Worm (Caenorhabditis elegans): ENCODE results near the gene lin-9.

Gene lin-9

DNA sequence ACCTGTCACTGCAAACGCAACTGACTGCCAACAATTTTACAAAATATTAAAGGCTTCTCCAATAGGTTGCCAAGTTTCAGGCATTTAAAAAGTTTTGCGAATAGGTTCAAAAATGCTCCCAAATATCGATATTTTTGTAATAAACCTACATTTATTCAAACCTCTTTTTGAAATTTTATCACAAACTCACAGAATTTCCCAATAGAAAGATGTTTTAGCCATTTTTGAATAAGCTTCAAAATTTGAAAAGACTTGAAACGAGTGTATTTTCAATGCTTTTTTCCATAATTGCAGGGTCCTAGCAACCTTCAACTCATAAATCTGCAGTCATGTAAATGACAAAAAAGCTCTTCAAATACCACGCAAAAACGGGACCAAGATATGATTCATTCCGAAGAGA lies 21.6 kb downstream of the lin-9 start:
- TF ChIP-seq nhr-71 (tag; optimal IDR thresholded peaks at IDR 0.05) (no peak), nhr-84 (tag; optimal IDR thresholded peaks at IDR 0.05) (no peak)

- TF ChIP-seq ceh-90 (tag; optimal IDR thresholded peaks at IDR 0.05): no peak
- no peak for TF ChIP-seq pag-3 (tag; optimal IDR thresholded peaks at IDR 0.05; ENCODE audit: borderline replicate concordance, insufficient read depth)
- no peak for TF ChIP-seq zag-1 (tag; optimal IDR thresholded peaks at IDR 0.05)
- TF ChIP-seq fos-1 (tag; optimal IDR thresholded peaks at IDR 0.05): no peak
- no peak for TF ChIP-seq sptf-1 (tag; optimal IDR thresholded peaks at IDR 0.05)
- TF ChIP-seq sox-4 (tag; optimal IDR thresholded peaks at IDR 0.05): no peak
- no peak for TF ChIP-seq lin-13 (GFP tag; optimal IDR thresholded peaks at IDR 0.05)
- TF ChIP-seq lin-14 (GFP tag; optimal IDR thresholded peaks at IDR 0.05): no peak
- TF ChIP-seq lin-15B (tag; optimal IDR thresholded peaks at IDR 0.05): no peak
- no peak for TF ChIP-seq C04F5.9 (tag; optimal IDR thresholded peaks at IDR 0.05)
- no peak for TF ChIP-seq nhr-84 (tag; optimal IDR thresholded peaks at IDR 0.05)
- no peak for TF ChIP-seq unc-62 (GFP tag; optimal IDR thresholded peaks at IDR 0.05)
- no peak for TF ChIP-seq nhr-90 (tag; optimal IDR thresholded peaks at IDR 0.05; ENCODE audit: poor library complexity)
- no peak for TF ChIP-seq elt-2 (tag; optimal IDR thresholded peaks at IDR 0.05)
- TF ChIP-seq unc-98 (GFP tag; IDR thresholded peaks at IDR 0.05): no peak
- TF ChIP-seq nhr-12 (tag; optimal IDR thresholded peaks at IDR 0.05): no peak
Observed at ce11 chrIII:8878960-8879359, 25.0 kb downstream of the lin-9 start.

DNA sequence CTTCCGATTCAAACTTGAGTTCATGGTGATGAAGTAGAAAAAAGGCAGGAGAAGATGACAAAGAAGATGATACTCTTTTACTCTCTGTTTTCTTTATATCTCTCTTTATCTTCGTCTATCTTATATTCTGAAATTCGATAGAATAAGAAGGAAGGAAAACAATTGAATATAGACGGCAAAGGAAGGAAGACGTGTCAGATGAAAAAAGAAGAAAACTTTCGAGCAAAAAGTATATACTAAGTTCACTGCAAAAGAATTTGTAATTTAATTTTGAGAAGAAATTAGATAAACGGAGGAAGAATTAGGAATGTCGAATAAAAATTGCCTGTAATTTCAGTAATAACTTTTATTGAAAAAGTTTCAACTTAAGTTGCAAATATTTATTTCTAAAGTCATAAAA lies 26.9 kb downstream of the lin-9 start, which contains the start of gene K01F9.2:
Gene K01F9.2 (minus strand): TSS at position 127 of the 400 bp plus-strand sequence.
- TF ChIP-seq ztf-4 (tag; optimal IDR thresholded peaks at IDR 0.05) (no peak), rnt-1 (tag; optimal IDR thresholded peaks at IDR 0.05) (no peak), fkh-4 (tag; optimal IDR thresholded peaks at IDR 0.05; ENCODE audit: borderline replicate concordance) (no peak), fkh-10 (GFP tag; optimal IDR thresholded peaks at IDR 0.05) (peak; percentile 93), nhr-76 (tag; optimal IDR thresholded peaks at IDR 0.05) (no peak), tbx-2 (tag; optimal IDR thresholded peaks at IDR 0.05) (no peak), lin-14 (GFP tag; optimal IDR thresholded peaks at IDR 0.05) (peak; percentile 49), grh-1 (GFP tag; IDR thresholded peaks at IDR 0.05) (no peak), nhr-28 (tag; optimal IDR thresholded peaks at IDR 0.05) (no peak), unc-86 (tag; optimal IDR thresholded peaks at IDR 0.05) (no peak)

DNA sequence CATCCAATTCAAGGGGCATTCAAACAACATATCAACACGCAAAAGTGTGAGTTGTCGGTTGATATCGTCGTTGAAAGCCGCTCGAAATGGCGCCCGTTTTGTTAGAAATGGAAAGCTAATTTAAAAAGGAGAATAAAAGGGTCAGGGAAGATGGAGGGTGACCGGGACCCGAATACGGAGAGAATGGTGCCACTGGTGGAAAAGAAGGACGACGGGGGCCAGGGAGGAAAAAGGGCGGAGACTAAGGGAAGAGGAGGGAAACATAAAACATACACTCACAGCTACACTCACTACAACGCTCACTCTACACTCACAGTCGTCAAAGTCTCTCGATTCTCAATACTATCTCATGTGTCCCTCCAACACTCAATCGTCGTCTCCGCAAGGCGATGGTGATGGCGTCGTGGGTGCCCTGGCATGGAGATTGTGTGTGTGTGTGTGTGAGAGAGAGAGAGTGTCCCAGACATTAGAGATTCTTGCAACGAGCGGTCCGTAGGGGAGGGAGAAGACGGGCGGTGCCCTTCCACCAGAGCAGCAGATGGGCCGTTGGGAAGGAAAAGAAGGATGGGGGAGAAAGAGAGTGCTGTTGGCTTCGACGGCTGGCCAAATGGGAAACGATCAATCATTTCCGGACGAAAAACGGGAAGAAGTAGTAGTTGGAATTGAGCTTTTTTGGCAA lies 29.8 kb downstream of the lin-9 start:
- peak; percentile 59 for TF ChIP-seq C04F5.9 (tag; optimal IDR thresholded peaks at IDR 0.05)
- peak in 1 of 2 experiments; percentile 35 for TF ChIP-seq mdl-1 (tag; optimal IDR thresholded peaks at IDR 0.05)
- peak; percentile 74 for TF ChIP-seq C16A3.4 (tag; optimal IDR thresholded peaks at IDR 0.05)
- peak; percentile 72 for TF ChIP-seq zag-1 (tag; optimal IDR thresholded peaks at IDR 0.05)
- peak; percentile 97 for TF ChIP-seq lin-14 (GFP tag; optimal IDR thresholded peaks at IDR 0.05)
- TF ChIP-seq egl-13 (tag; optimal IDR thresholded peaks at IDR 0.05): peak; percentile 61
- peak; percentile 72 for TF ChIP-seq fos-1 (tag; optimal IDR thresholded peaks at IDR 0.05)
- peak; percentile 84 for TF ChIP-seq tbx-2 (tag; optimal IDR thresholded peaks at IDR 0.05)
- peak; percentile 75 to 76 for TF ChIP-seq efl-1 (optimal IDR thresholded peaks at IDR 0.05)
- TF ChIP-seq efl-1 (GFP tag; optimal IDR thresholded peaks at IDR 0.05 in 1 of 2): peak; percentile 25 to 94
- TF ChIP-seq efl-3 (GFP tag; optimal IDR thresholded peaks at IDR 0.05): no peak
- TF ChIP-seq unc-62 (GFP tag; optimal IDR thresholded peaks at IDR 0.05): no peak
- TF ChIP-seq jun-1 (tag; optimal IDR thresholded peaks at IDR 0.05): peak; percentile 66
- TF ChIP-seq unc-30 (tag; optimal IDR thresholded peaks at IDR 0.05): no peak
- TF ChIP-seq elt-2 (tag; optimal IDR thresholded peaks at IDR 0.05): no peak
- TF ChIP-seq snpc-4 (tag; optimal IDR thresholded peaks at IDR 0.05): peak; percentile 25
- peak; percentile 32; the same call in 1 of the 2 replicates for TF ChIP-seq mab-9 (GFP tag; IDR thresholded peaks at IDR 0.05)
- TF ChIP-seq pag-3 (tag; optimal IDR thresholded peaks at IDR 0.05; ENCODE audit: borderline replicate concordance, insufficient read depth): no peak
- no peak for TF ChIP-seq nhr-237 (tag; optimal IDR thresholded peaks at IDR 0.05)
- peak; percentile 92 for TF ChIP-seq nhr-71 (tag; optimal IDR thresholded peaks at IDR 0.05)
- TF ChIP-seq fkh-10 (GFP tag; optimal IDR thresholded peaks at IDR 0.05): peak; percentile 70
- TF ChIP-seq mep-1 (tag; optimal IDR thresholded peaks at IDR 0.05): peak; percentile 57
- peak; percentile 82 for TF ChIP-seq rnt-1 (tag; optimal IDR thresholded peaks at IDR 0.05)
- peak; percentile 66 for TF ChIP-seq xbp-1 (tag; optimal IDR thresholded peaks at IDR 0.05)
- peak; percentile 43 to 53 (median 51) for TF ChIP-seq dpl-1 (GFP tag; optimal IDR thresholded peaks at IDR 0.05)
- TF ChIP-seq nhr-20 (tag; optimal IDR thresholded peaks at IDR 0.05): peak; percentile 79
- peak; percentile 65 for TF ChIP-seq lir-3 (tag; optimal IDR thresholded peaks at IDR 0.05; ENCODE audit: poor library complexity)
- no peak for TF ChIP-seq ets-5 (GFP tag; IDR thresholded peaks at IDR 0.05)
- TF ChIP-seq ceh-82 (tag; optimal IDR thresholded peaks at IDR 0.05): peak; percentile 71 to 84 (median 74)
- no peak for TF ChIP-seq nhr-77 (tag; optimal IDR thresholded peaks at IDR 0.05)
